Worm (Caenorhabditis elegans) whole organism, L2 larva: ENCODE measurements around the gene D2096.12.

Source experiments
- unc-55 ChIP-seq: fragments of 150-350 bp; sonication (generic microtip); optimal IDR thresholded peaks from 3 replicates; lab custom pipeline; 2014; ENCODE audit warnings: missing biosample characterization, missing genetic modification reagents, missing genetic modification characterization

The D2096.12 gene

ce11 chrIV:8397814-8398213 is 34.6 kb downstream of the D2096.12 start:
- no peak for TF ChIP-seq unc-55 (GFP tag; lab: Kevin White, UChicago)
